Fruit fly (Drosophila melanogaster) whole organism, embryonic: ENCODE data around the gene jus.

Experiments
- Atf3 ChIP-seq: fragments of 200-800 bp; sonication (Bioruptor generic); optimal IDR thresholded peaks from 3 replicates; lab custom pipeline; 2016; ENCODE audit warnings: missing biosample characterization, missing genetic modification characterization
- BEAF-32 ChIP-seq: fragments of 200-800 bp; sonication (Bioruptor generic); optimal IDR thresholded peaks from 3 replicates; lab custom pipeline; 2017; ENCODE audit warnings: missing biosample characterization, missing genetic modification characterization, mild to moderate bottlenecking, moderate library complexity, missing genetic modification reagents
- Blimp-1 ChIP-seq: fragments of 200-800 bp; sonication (Bioruptor generic); optimal IDR thresholded peaks from 3 replicates; lab custom pipeline; 2018; ENCODE audit warnings: missing biosample characterization, missing genetic modification characterization, mild to moderate bottlenecking, moderate library complexity, missing genetic modification reagents
- BtbVII ChIP-seq: fragments of 200-800 bp; sonication (Bioruptor generic); optimal IDR thresholded peaks from 3 replicates; lab custom pipeline; 2017; ENCODE audit warnings: missing biosample characterization, mild to moderate bottlenecking, missing genetic modification characterization
- C15 ChIP-seq: fragments of 200-800 bp; sonication (Bioruptor generic); IDR thresholded peaks from 3 replicates; pipeline ENCODE4 v1.3.6; 2022; ENCODE audit warnings: missing biosample characterization, missing genetic modification characterization
- CG10147 ChIP-seq: fragments of 200-800 bp; sonication (Bioruptor generic); optimal IDR thresholded peaks from 2 replicates; lab custom pipeline; 2019; ENCODE audit warnings: missing biosample characterization, mild to moderate bottlenecking, missing genetic modification characterization, moderate library complexity
- CG10267 ChIP-seq: fragments of 200-800 bp; sonication (Bioruptor generic); optimal IDR thresholded peaks from 2 replicates; lab custom pipeline; 2018; ENCODE audit warnings: missing biosample characterization, mild to moderate bottlenecking, missing genetic modification characterization, moderate library complexity
- CG10654 ChIP-seq: fragments of 200-800 bp; sonication (Bioruptor generic); optimal IDR thresholded peaks from 2 replicates; lab custom pipeline; 2016; ENCODE audit warnings: missing biosample characterization, missing genetic modification characterization
- CG11093 ChIP-seq: fragments of 200-800 bp; sonication (Bioruptor generic); IDR thresholded peaks from 3 replicates; pipeline ENCODE4 v1.3.6; 2022; ENCODE audit warnings: missing biosample characterization, missing genetic modification characterization
- CG12071 ChIP-seq: fragments of 200-800 bp; sonication (Bioruptor generic); optimal IDR thresholded peaks from 3 replicates; lab custom pipeline; 2018; ENCODE audit warnings: missing biosample characterization, mild to moderate bottlenecking, missing genetic modification characterization
- CG1233 ChIP-seq: fragments of 200-800 bp; sonication (Bioruptor generic); optimal IDR thresholded peaks from 4 replicates; lab custom pipeline; 2018; ENCODE audit warnings: missing biosample characterization, mild to moderate bottlenecking, missing genetic modification characterization
- CG12391 ChIP-seq: fragments of 200-800 bp; sonication (Bioruptor generic); optimal IDR thresholded peaks from 3 replicates; lab custom pipeline; 2018; ENCODE audit warnings: missing biosample characterization, mild to moderate bottlenecking, missing genetic modification characterization, moderate library complexity
- CG13296 ChIP-seq: fragments of 200-800 bp; sonication (Bioruptor generic); optimal IDR thresholded peaks from 3 replicates; lab custom pipeline; 2018; ENCODE audit warnings: missing biosample characterization, mild to moderate bottlenecking, missing genetic modification characterization
- CG14050 ChIP-seq: fragments of 200-800 bp; sonication (Bioruptor generic); IDR thresholded peaks from 3 replicates; pipeline ENCODE4 v1.3.6; 2022; ENCODE audit warnings: missing biosample characterization, missing genetic modification characterization
- CG15601 ChIP-seq: fragments of 200-800 bp; sonication (Bioruptor generic); optimal IDR thresholded peaks from 3 replicates; lab custom pipeline; 2019; ENCODE audit warnings: missing biosample characterization, mild to moderate bottlenecking, missing genetic modification characterization, moderate library complexity
- CG17361 ChIP-seq: fragments of 200-800 bp; sonication (Bioruptor generic); IDR thresholded peaks from 3 replicates; pipeline ENCODE4 v1.3.6; 2022; ENCODE audit warnings: missing biosample characterization, missing genetic modification characterization
- CG17385 ChIP-seq: fragments of 200-800 bp; sonication (Bioruptor generic); optimal IDR thresholded peaks from 3 replicates; lab custom pipeline; 2018; ENCODE audit warnings: missing biosample characterization, mild to moderate bottlenecking, missing genetic modification characterization
- CG2678 ChIP-seq: fragments of 200-800 bp; sonication (Bioruptor generic); optimal IDR thresholded peaks from 3 replicates; lab custom pipeline; 2019; ENCODE audit warnings: missing biosample characterization, mild to moderate bottlenecking, missing genetic modification characterization, moderate library complexity
- CG2712 ChIP-seq: fragments of 200-800 bp; optimal IDR thresholded peaks from 3 replicates; lab custom pipeline; 2019; ENCODE audit warnings: missing biosample characterization, mild to moderate bottlenecking, missing genetic modification characterization, moderate library complexity
- CG30403 ChIP-seq: fragments of 200-800 bp; sonication (Bioruptor generic); optimal IDR thresholded peaks from 3 replicates; lab custom pipeline; 2016; ENCODE audit warnings: missing biosample characterization, missing genetic modification characterization
- CG3163 ChIP-seq: fragments of 200-800 bp; sonication (Bioruptor generic); optimal IDR thresholded peaks from 3 replicates; lab custom pipeline; 2016; ENCODE audit warnings: missing biosample characterization, missing genetic modification characterization
- CG32532 ChIP-seq: fragments of 200-800 bp; sonication (Bioruptor generic); IDR thresholded peaks from 2 replicates; pipeline ENCODE4 v1.3.6; 2022; ENCODE audit warnings: missing biosample characterization, missing genetic modification characterization
- CG33557 ChIP-seq: fragments of 200-800 bp; sonication (Bioruptor generic); optimal IDR thresholded peaks from 2 replicates; lab custom pipeline; 2019; ENCODE audit warnings: missing biosample characterization, mild to moderate bottlenecking, missing genetic modification characterization, moderate library complexity
- CG4424 ChIP-seq: fragments of 200-800 bp; sonication (Bioruptor generic); optimal IDR thresholded peaks from 3 replicates; lab custom pipeline; 2016; ENCODE audit warnings: missing biosample characterization, missing genetic modification characterization
- CG4730 ChIP-seq: fragments of 200-800 bp; sonication (Bioruptor generic); IDR thresholded peaks from 2 replicates; pipeline ENCODE4 v1.3.6; 2022; ENCODE audit warnings: missing biosample characterization, missing genetic modification characterization
- CG7745 ChIP-seq: fragments of 200-800 bp; sonication (Bioruptor generic); optimal IDR thresholded peaks from 2 replicates; lab custom pipeline; 2018; ENCODE audit warnings: missing biosample characterization, mild to moderate bottlenecking, missing genetic modification characterization, moderate library complexity
- CG7839 ChIP-seq: fragments of 200-800 bp; sonication (Bioruptor generic); optimal IDR thresholded peaks from 3 replicates; lab custom pipeline; 2018; ENCODE audit warnings: missing biosample characterization, mild to moderate bottlenecking, missing genetic modification characterization, moderate library complexity
- CG7987 ChIP-seq: fragments of 200-800 bp; sonication (Bioruptor generic); optimal IDR thresholded peaks from 2 replicates; lab custom pipeline; 2018; ENCODE audit warnings: missing biosample characterization, mild to moderate bottlenecking, missing genetic modification characterization, moderate library complexity
- CG9932 ChIP-seq: fragments of 200-800 bp; sonication (Bioruptor generic); IDR thresholded peaks from 2 replicates; pipeline ENCODE4 v1.3.6; 2022; ENCODE audit warnings: missing biosample characterization, missing genetic modification characterization
- Dip2 ChIP-seq: fragments of 200-800 bp; sonication (Bioruptor generic); IDR thresholded peaks from 2 replicates; pipeline ENCODE4 v1.3.6; 2022; ENCODE audit warnings: missing biosample characterization, missing genetic modification characterization
- E2f2 ChIP-seq: fragments of 200-800 bp; sonication (Bioruptor generic); IDR thresholded peaks from 2 replicates; pipeline ENCODE4 v1.3.6; 2022; ENCODE audit warnings: missing biosample characterization, missing genetic modification characterization
- Elba2 ChIP-seq: fragments of 200-800 bp; sonication (Bioruptor generic); optimal IDR thresholded peaks from 3 replicates; lab custom pipeline; 2016; ENCODE audit warnings: missing biosample characterization, missing genetic modification characterization
- HmgZ ChIP-seq: fragments of 200-800 bp; sonication (Bioruptor generic); optimal IDR thresholded peaks from 2 replicates; lab custom pipeline; 2018; ENCODE audit warnings: missing biosample characterization, mild to moderate bottlenecking, missing genetic modification characterization
- Kr ChIP-seq: fragments of 200-800 bp; sonication (Bioruptor generic); optimal IDR thresholded peaks from 2 replicates; lab custom pipeline; 2017; ENCODE audit warnings: missing biosample characterization, mild to moderate bottlenecking, missing genetic modification characterization
- Meics ChIP-seq: fragments of 200-800 bp; sonication (Bioruptor generic); optimal IDR thresholded peaks from 2 replicates; lab custom pipeline; 2017; ENCODE audit warnings: missing biosample characterization, mild to moderate bottlenecking, missing genetic modification characterization
- Nf-YA ChIP-seq: fragments of 200-800 bp; sonication (Bioruptor generic); IDR thresholded peaks from 2 replicates; pipeline ENCODE4 v1.3.6; 2022; ENCODE audit warnings: missing biosample characterization, missing genetic modification characterization
- Ravus ChIP-seq: fragments of 200-800 bp; sonication (Bioruptor generic); IDR thresholded peaks from 2 replicates; pipeline ENCODE4 v1.3.6; 2022; ENCODE audit warnings: missing biosample characterization, missing genetic modification characterization
- Rfx ChIP-seq: fragments of 200-800 bp; sonication (Bioruptor generic); IDR thresholded peaks from 2 replicates; pipeline ENCODE4 v1.3.6; 2022; ENCODE audit warnings: missing biosample characterization, missing genetic modification characterization
- Xbp1 ChIP-seq: fragments of 200-800 bp; sonication (Bioruptor generic); optimal IDR thresholded peaks from 3 replicates; lab custom pipeline; 2016; ENCODE audit warnings: missing biosample characterization, mild to moderate bottlenecking, missing genetic modification characterization
- btn ChIP-seq: fragments of 200-800 bp; sonication (Bioruptor generic); optimal IDR thresholded peaks from 2 replicates; lab custom pipeline; 2016; ENCODE audit warnings: missing biosample characterization, missing genetic modification characterization
- crp ChIP-seq, 2 experiments: fragments of 200-800 bp; sonication (Bioruptor generic); optimal IDR thresholded peaks; 2 replicates in 1 of 2; 3 replicates in 1 of 2; lab custom pipeline; 2017; ENCODE audit warnings: missing biosample characterization in 2 of 2, missing genetic modification characterization in 2 of 2, mild to moderate bottlenecking in 1 of 2, moderate library complexity in 1 of 2
- disco-r ChIP-seq: fragments of 200-800 bp; sonication (Bioruptor generic); optimal IDR thresholded peaks from 2 replicates; lab custom pipeline; 2016; ENCODE audit warnings: missing biosample characterization, missing genetic modification characterization
- emc ChIP-seq: fragments of 200-800 bp; sonication (Bioruptor generic); optimal IDR thresholded peaks from 2 replicates; lab custom pipeline; 2016; ENCODE audit warnings: missing biosample characterization, missing genetic modification characterization
- gcm ChIP-seq: fragments of 200-800 bp; sonication (Bioruptor generic); optimal IDR thresholded peaks from 2 replicates; lab custom pipeline; 2019; ENCODE audit warnings: missing biosample characterization, mild to moderate bottlenecking, missing genetic modification characterization, moderate library complexity
- kah ChIP-seq: fragments of 200-800 bp; sonication (Bioruptor generic); optimal IDR thresholded peaks from 2 replicates; lab custom pipeline; 2018; ENCODE audit warnings: missing biosample characterization, mild to moderate bottlenecking, missing genetic modification characterization
- kay ChIP-seq: fragments of 200-800 bp; sonication (Bioruptor generic); optimal IDR thresholded peaks from 2 replicates; lab custom pipeline; 2016; ENCODE audit warnings: missing biosample characterization, missing genetic modification characterization
- oc ChIP-seq: fragments of 200-800 bp; sonication (Bioruptor generic); optimal IDR thresholded peaks from 2 replicates; lab custom pipeline; 2018; ENCODE audit warnings: missing biosample characterization, mild to moderate bottlenecking, missing genetic modification characterization, moderate library complexity
- repo ChIP-seq: fragments of 200-800 bp; sonication (Bioruptor generic); optimal IDR thresholded peaks from 2 replicates; lab custom pipeline; 2016; ENCODE audit warnings: missing biosample characterization, missing genetic modification characterization
- row ChIP-seq: fragments of 200-800 bp; sonication (Bioruptor generic); IDR thresholded peaks from 3 replicates; pipeline ENCODE4 v1.3.6; 2022; ENCODE audit warnings: missing biosample characterization, missing genetic modification characterization
- sug ChIP-seq: fragments of 200-800 bp; optimal IDR thresholded peaks from 2 replicates; lab custom pipeline; 2019; ENCODE audit warnings: missing biosample characterization, mild to moderate bottlenecking, missing genetic modification characterization, moderate library complexity
- toy ChIP-seq: fragments of 200-800 bp; sonication (Bioruptor generic); IDR thresholded peaks from 2 replicates; pipeline ENCODE4 v1.3.6; 2022; ENCODE audit warnings: missing biosample characterization, missing genetic modification characterization
- vvl ChIP-seq: fragments of 200-800 bp; sonication (Bioruptor generic); IDR thresholded peaks from 2 replicates; pipeline ENCODE4 v1.3.6; 2022; ENCODE audit warnings: missing biosample characterization, missing genetic modification characterization

jus gene

DNA sequence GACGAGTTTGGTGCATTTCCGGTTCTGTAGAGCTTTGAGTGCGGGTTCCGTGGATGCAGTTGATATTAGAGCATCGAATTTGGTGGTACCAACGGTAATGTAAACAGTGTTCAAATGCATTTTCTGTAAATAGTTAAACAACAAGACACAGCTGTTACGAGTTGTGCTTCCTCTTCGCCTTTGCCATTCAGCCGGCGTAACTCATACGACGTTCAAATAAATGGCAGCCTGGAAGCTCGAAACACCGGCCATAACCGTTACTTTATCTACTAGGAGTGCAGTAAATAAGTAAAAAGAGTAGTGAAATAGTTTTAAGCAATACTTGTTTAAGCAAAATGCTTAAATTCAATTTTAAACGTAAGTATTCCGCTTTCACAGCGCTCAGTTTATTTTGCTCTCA lies 56.4 kb downstream of the jus start, which contains the start of the genes Alg13 and superdeath (continued):
- peak in 1 of 2 experiments; percentile 85 for TF ChIP-seq crp (GFP tag; optimal IDR thresholded peaks at IDR 0.05; lab: Kevin White, UChicago)
- no peak for TF ChIP-seq CG9932 (GFP tag; lab: Robert Waterston, UW)
- peak; percentile 15 for TF ChIP-seq CG7987
- TF ChIP-seq CG13296: peak; percentile 23
- no peak for TF ChIP-seq CG7745 (tag; lab: Kevin White, UChicago)
- TF ChIP-seq CG14050: no peak
- no peak for TF ChIP-seq CG11093 (GFP tag; lab: Robert Waterston, UW)
- no peak for TF ChIP-seq CG10147
- TF ChIP-seq Ravus (GFP tag; lab: Robert Waterston, UW): no peak
- TF ChIP-seq repo (GFP tag; lab: Kevin White, UChicago): no peak
- peak; percentile 95 for TF ChIP-seq CG17385 (GFP tag; lab: Kevin White, UChicago)
- no peak for TF ChIP-seq CG1233
- TF ChIP-seq CG32532 (GFP tag; lab: Robert Waterston, UW): no peak
- no peak for TF ChIP-seq Blimp-1
- TF ChIP-seq Rfx (GFP tag; lab: Robert Waterston, UW): no peak
- TF ChIP-seq row (GFP tag; lab: Robert Waterston, UW): no peak
- no peak for TF ChIP-seq CG17361 (GFP tag; lab: Robert Waterston, UW)
- TF ChIP-seq Elba2 (GFP tag; lab: Kevin White, UChicago): no peak
- TF ChIP-seq CG15601 (tag; lab: Kevin White, UChicago): peak; percentile 17
- peak; percentile 20 for TF ChIP-seq CG4424 (GFP tag; lab: Kevin White, UChicago)
- TF ChIP-seq Meics (GFP tag; lab: Kevin White, UChicago): no peak
- TF ChIP-seq vvl (GFP tag; lab: Robert Waterston, UW): no peak
- no peak for TF ChIP-seq CG2712 (tag; lab: Kevin White, UChicago)
- TF ChIP-seq CG12071 (GFP tag; lab: Kevin White, UChicago): no peak
- TF ChIP-seq emc (GFP tag; lab: Kevin White, UChicago): no peak
- TF ChIP-seq oc (tag; lab: Kevin White, UChicago): no peak
- no peak for TF ChIP-seq CG7839
- no peak for TF ChIP-seq Xbp1 (GFP tag; lab: Kevin White, UChicago)
- TF ChIP-seq kay: no peak
- no peak for TF ChIP-seq BtbVII
- TF ChIP-seq Nf-YA (GFP tag; lab: Robert Waterston, UW): no peak
- TF ChIP-seq CG30403 (GFP tag; lab: Kevin White, UChicago): no peak
- no peak for TF ChIP-seq btn
- no peak for TF ChIP-seq Dip2
- no peak for TF ChIP-seq CG33557 (GFP tag; lab: Kevin White, UChicago)
- no peak for TF ChIP-seq CG10267 (tag; lab: Kevin White, UChicago)
- no peak for TF ChIP-seq Atf3 (GFP tag; lab: Kevin White, UChicago)
- no peak for TF ChIP-seq gcm
- TF ChIP-seq BEAF-32 (GFP tag; lab: Kevin White, UChicago): no peak
- TF ChIP-seq toy: no peak
- TF ChIP-seq CG3163 (GFP tag; lab: Kevin White, UChicago): no peak
- no peak for TF ChIP-seq disco-r
- no peak for TF ChIP-seq sug (tag; lab: Kevin White, UChicago)
- TF ChIP-seq CG4730 (GFP tag; lab: Robert Waterston, UW): no peak
- TF ChIP-seq CG2678 (tag; lab: Kevin White, UChicago): no peak
- no peak for TF ChIP-seq CG10654 (GFP tag; lab: Kevin White, UChicago)
- TF ChIP-seq HmgZ: peak; percentile 33
- no peak for TF ChIP-seq CG12391 (tag; lab: Kevin White, UChicago)
- no peak for TF ChIP-seq kah (GFP tag; lab: Kevin White, UChicago)
- no peak for TF ChIP-seq Kr (GFP tag; lab: Kevin White, UChicago)
- no peak for TF ChIP-seq C15 (GFP tag; lab: Robert Waterston, UW)
- no peak for TF ChIP-seq E2f2 (GFP tag; lab: Robert Waterston, UW)
